Fruit fly (Drosophila melanogaster) whole organism, embryonic: ENCODE results near the gene heph.
A peak's percentile ranks its signal among the peaks of the same experiment; 100 is the strongest.

ENCODE experiments used
- ATbp ChIP-seq: fragments of 200-800 bp; sonication (Bioruptor generic); optimal IDR thresholded peaks from 2 replicates; lab custom pipeline; 2017; ENCODE audit warnings: missing biosample characterization, mild to moderate bottlenecking, missing genetic modification characterization, missing genetic modification reagents
- Abd-B ChIP-seq: fragments of 200-800 bp; sonication (Bioruptor generic); optimal IDR thresholded peaks from 2 replicates; lab custom pipeline; 2018; ENCODE audit warnings: missing biosample characterization, mild to moderate bottlenecking, missing genetic modification characterization, moderate library complexity
- Atf-2 ChIP-seq: fragments of 200-800 bp; sonication (Bioruptor generic); optimal IDR thresholded peaks from 2 replicates; lab custom pipeline; 2016; ENCODE audit warnings: missing biosample characterization, missing genetic modification characterization
- B-H1 ChIP-seq: fragments of 200-800 bp; sonication (Bioruptor generic); IDR thresholded peaks from 3 replicates; pipeline ENCODE4 v1.3.6; 2022; ENCODE audit warnings: missing biosample characterization, missing genetic modification characterization
- Blimp-1 ChIP-seq: fragments of 200-800 bp; sonication (Bioruptor generic); optimal IDR thresholded peaks from 3 replicates; lab custom pipeline; 2018; ENCODE audit warnings: missing biosample characterization, missing genetic modification characterization, mild to moderate bottlenecking, moderate library complexity, missing genetic modification reagents
- CG14441 ChIP-seq: fragments of 200-800 bp; sonication (Bioruptor generic); IDR thresholded peaks from 2 replicates; pipeline ENCODE4 v1.3.6; 2022; ENCODE audit warnings: missing biosample characterization, missing genetic modification characterization
- CG15479 ChIP-seq: fragments of 200-800 bp; sonication (Bioruptor generic); optimal IDR thresholded peaks from 3 replicates; lab custom pipeline; 2019; ENCODE audit warnings: missing biosample characterization, mild to moderate bottlenecking, missing genetic modification characterization, moderate library complexity
- CG15601 ChIP-seq: fragments of 200-800 bp; sonication (Bioruptor generic); optimal IDR thresholded peaks from 3 replicates; lab custom pipeline; 2019; ENCODE audit warnings: missing biosample characterization, mild to moderate bottlenecking, missing genetic modification characterization, moderate library complexity
- CG17361 ChIP-seq: fragments of 200-800 bp; sonication (Bioruptor generic); IDR thresholded peaks from 3 replicates; pipeline ENCODE4 v1.3.6; 2022; ENCODE audit warnings: missing biosample characterization, missing genetic modification characterization
- CG2116 ChIP-seq: fragments of 200-800 bp; sonication (Bioruptor generic); optimal IDR thresholded peaks from 3 replicates; lab custom pipeline; 2018; ENCODE audit warnings: missing biosample characterization, mild to moderate bottlenecking, missing genetic modification characterization
- CG2199 ChIP-seq: fragments of 200-800 bp; sonication (Bioruptor generic); IDR thresholded peaks from 3 replicates; pipeline ENCODE4 v1.3.6; 2022; ENCODE audit warnings: missing biosample characterization, missing genetic modification characterization
- CG5953 ChIP-seq: fragments of 200-800 bp; sonication (Bioruptor generic); IDR thresholded peaks from 2 replicates; pipeline ENCODE4 v1.3.6; 2022; ENCODE audit warnings: missing biosample characterization, missing genetic modification characterization
- CG6175 ChIP-seq: fragments of 200-800 bp; sonication (Bioruptor generic); IDR thresholded peaks from 3 replicates; pipeline ENCODE4 v1.3.6; 2022; ENCODE audit warnings: missing biosample characterization, missing genetic modification characterization
- CG6683 ChIP-seq: fragments of 200-800 bp; sonication (Bioruptor generic); optimal IDR thresholded peaks from 2 replicates; lab custom pipeline; 2017; ENCODE audit warnings: missing biosample characterization, mild to moderate bottlenecking, missing genetic modification characterization, missing genetic modification reagents
- CG6689 ChIP-seq: fragments of 200-800 bp; sonication (Bioruptor generic); IDR thresholded peaks from 2 replicates; pipeline ENCODE4 v1.3.6; 2022; ENCODE audit warnings: missing biosample characterization, missing genetic modification characterization
- CG7271 ChIP-seq: fragments of 200-800 bp; sonication (Bioruptor generic); optimal IDR thresholded peaks from 2 replicates; lab custom pipeline; 2018; ENCODE audit warnings: missing biosample characterization, mild to moderate bottlenecking, missing genetic modification characterization, moderate library complexity
- CG8359 ChIP-seq: fragments of 200-800 bp; sonication (Bioruptor generic); optimal IDR thresholded peaks from 2 replicates; lab custom pipeline; 2017; ENCODE audit warnings: missing biosample characterization, mild to moderate bottlenecking, missing genetic modification characterization, borderline replicate concordance
- CTCF ChIP-seq: fragments of 200-800 bp; sonication (Bioruptor generic); optimal IDR thresholded peaks from 2 replicates; lab custom pipeline; 2017; ENCODE audit warnings: missing biosample characterization, mild to moderate bottlenecking, missing genetic modification characterization, moderate library complexity
- Dll ChIP-seq: fragments of 200-800 bp; sonication (Bioruptor generic); IDR thresholded peaks from 4 replicates; pipeline ENCODE4 v1.3.6; 2022; ENCODE audit warnings: missing biosample characterization, missing genetic modification characterization; ENCODE audit not compliant: partially characterized antibody
- Elba2 ChIP-seq: fragments of 200-800 bp; sonication (Bioruptor generic); optimal IDR thresholded peaks from 3 replicates; lab custom pipeline; 2016; ENCODE audit warnings: missing biosample characterization, missing genetic modification characterization
- Ets65A ChIP-seq: fragments of 200-800 bp; sonication (Bioruptor generic); peaks from one replicate; lab custom pipeline; 2016; ENCODE audit warnings: missing biosample characterization, missing genetic modification characterization
- Ets97D ChIP-seq: fragments of 200-800 bp; sonication (Bioruptor generic); optimal IDR thresholded peaks from 3 replicates; lab custom pipeline; 2016; ENCODE audit warnings: missing biosample characterization, missing genetic modification characterization
- Gug ChIP-seq: fragments of 200-800 bp; sonication (Bioruptor generic); IDR thresholded peaks from 4 replicates; pipeline ENCODE4 v1.3.6; 2022; ENCODE audit warnings: missing biosample characterization, missing genetic modification characterization
- H15 ChIP-seq: fragments of 200-800 bp; sonication (Bioruptor generic); IDR thresholded peaks from 3 replicates; pipeline ENCODE4 v1.3.6; 2022; ENCODE audit warnings: missing biosample characterization, missing genetic modification characterization
- Hr51 ChIP-seq, 2 experiments: fragments of 200-800 bp; sonication (Bioruptor generic); optimal IDR thresholded peaks; 2 replicates in 1 of 2; 3 replicates in 1 of 2; lab custom pipeline; 2016 to 2018; ENCODE audit warnings: missing biosample characterization in 2 of 2, missing genetic modification characterization in 2 of 2, mild to moderate bottlenecking in 1 of 2, moderate library complexity in 1 of 2
- Med ChIP-seq: fragments of 200-800 bp; sonication (Bioruptor generic); peaks from one replicate; lab custom pipeline; 2016; ENCODE audit warnings: missing biosample characterization, missing genetic modification characterization, mild to moderate bottlenecking, inconsistent platforms, moderate library complexity
- Oli ChIP-seq: fragments of 200-800 bp; sonication (Bioruptor generic); optimal IDR thresholded peaks from 2 replicates; lab custom pipeline; 2018; ENCODE audit warnings: missing biosample characterization, mild to moderate bottlenecking, missing genetic modification characterization, moderate library complexity
- Pdp1 ChIP-seq, 2 experiments: fragments of 200-800 bp; sonication (Bioruptor generic); optimal IDR thresholded peaks; 3 replicates each; lab custom pipeline; 2016; ENCODE audit warnings: missing biosample characterization in 2 of 2, missing genetic modification characterization in 2 of 2, mild to moderate bottlenecking in 1 of 2, moderate library complexity in 1 of 2
- Ravus ChIP-seq: fragments of 200-800 bp; sonication (Bioruptor generic); IDR thresholded peaks from 2 replicates; pipeline ENCODE4 v1.3.6; 2022; ENCODE audit warnings: missing biosample characterization, missing genetic modification characterization
- Vsx1 ChIP-seq: fragments of 200-800 bp; sonication (Bioruptor generic); optimal IDR thresholded peaks from 2 replicates; lab custom pipeline; 2017; ENCODE audit warnings: missing biosample characterization, mild to moderate bottlenecking, missing genetic modification characterization, missing genetic modification reagents
- ara ChIP-seq: fragments of 200-800 bp; sonication (Bioruptor generic); IDR thresholded peaks from 2 replicates; pipeline ENCODE4 v1.3.6; 2022; ENCODE audit warnings: missing biosample characterization, missing genetic modification characterization
- ase ChIP-seq: fragments of 200-800 bp; sonication (Bioruptor generic); IDR thresholded peaks from 3 replicates; pipeline ENCODE4 v1.3.6; 2022; ENCODE audit warnings: missing biosample characterization, missing genetic modification characterization
- bcd ChIP-seq: fragments of 200-800 bp; sonication (Bioruptor generic); optimal IDR thresholded peaks from 2 replicates; lab custom pipeline; 2017; ENCODE audit warnings: missing biosample characterization, mild to moderate bottlenecking, missing genetic modification characterization
- btn ChIP-seq: fragments of 200-800 bp; sonication (Bioruptor generic); optimal IDR thresholded peaks from 2 replicates; lab custom pipeline; 2016; ENCODE audit warnings: missing biosample characterization, missing genetic modification characterization
- fd3F ChIP-seq: fragments of 200-800 bp; sonication (Bioruptor generic); optimal IDR thresholded peaks from 2 replicates; lab custom pipeline; 2018; ENCODE audit warnings: missing biosample characterization, mild to moderate bottlenecking, missing genetic modification characterization, moderate library complexity
- gfzf ChIP-seq: fragments of 200-800 bp; sonication (Bioruptor generic); optimal IDR thresholded peaks from 2 replicates; lab custom pipeline; 2016; ENCODE audit warnings: missing biosample characterization, mild to moderate bottlenecking, missing genetic modification characterization, moderate library complexity
- hb ChIP-seq: fragments of 200-800 bp; sonication (Bioruptor generic); IDR thresholded peaks from 3 replicates; pipeline ENCODE4 v1.3.6; 2022; ENCODE audit warnings: missing biosample characterization, missing genetic modification characterization; ENCODE audit not compliant: partially characterized antibody
- ind ChIP-seq: fragments of 200-800 bp; sonication (Bioruptor generic); optimal IDR thresholded peaks from 3 replicates; lab custom pipeline; 2016; ENCODE audit warnings: missing biosample characterization, missing genetic modification characterization
- ken ChIP-seq: fragments of 200-800 bp; sonication (Bioruptor generic); IDR thresholded peaks from 3 replicates; pipeline ENCODE4 v1.3.6; 2022; ENCODE audit warnings: missing biosample characterization, missing genetic modification characterization
- lab ChIP-seq: fragments of 200-800 bp; sonication (Bioruptor generic); optimal IDR thresholded peaks from 3 replicates; lab custom pipeline; 2017; ENCODE audit warnings: missing biosample characterization, missing genetic modification characterization, mild to moderate bottlenecking, moderate library complexity, missing genetic modification reagents
- lbe ChIP-seq: fragments of 200-800 bp; sonication (Bioruptor generic); optimal IDR thresholded peaks from 2 replicates; lab custom pipeline; 2016; ENCODE audit warnings: missing biosample characterization, mild to moderate bottlenecking, missing genetic modification characterization
- peb ChIP-seq: fragments of 200-800 bp; sonication (Bioruptor generic); IDR thresholded peaks from 2 replicates; pipeline ENCODE4 v1.3.6; 2022; ENCODE audit warnings: missing biosample characterization, missing genetic modification characterization
- scrt ChIP-seq: fragments of 200-800 bp; sonication (Bioruptor generic); optimal IDR thresholded peaks from 2 replicates; lab custom pipeline; 2018; ENCODE audit warnings: missing biosample characterization, mild to moderate bottlenecking, missing genetic modification characterization, moderate library complexity
- sens ChIP-seq: fragments of 200-800 bp; sonication (Bioruptor generic); peaks from one replicate; lab custom pipeline; 2016; ENCODE audit warnings: missing biosample characterization, missing genetic modification characterization
- sqz ChIP-seq: fragments of 200-800 bp; sonication (Bioruptor generic); optimal IDR thresholded peaks from 3 replicates; lab custom pipeline; 2018; ENCODE audit warnings: missing biosample characterization, mild to moderate bottlenecking, missing genetic modification characterization
- stwl ChIP-seq: fragments of 200-800 bp; sonication (Bioruptor generic); optimal IDR thresholded peaks from 3 replicates; lab custom pipeline; 2018; ENCODE audit warnings: missing biosample characterization, mild to moderate bottlenecking, missing genetic modification characterization, moderate library complexity

heph gene

dm6 chr3R:32046658-32047057 lies 31.3 kb upstream of the heph start:
- no peak for TF ChIP-seq Vsx1 (GFP tag; lab: Kevin White, UChicago)
- TF ChIP-seq sens (GFP tag; lab: Kevin White, UChicago), result peak; percentile 61
- TF ChIP-seq, all 482 proteins: peak for 1

- TF ChIP-seq scrt (no peak), CG6175 (GFP tag; lab: Robert Waterston, UW) (no peak), Ravus (GFP tag; lab: Robert Waterston, UW) (no peak), ken (GFP tag; lab: Robert Waterston, UW) (no peak), stwl (tag; lab: Kevin White, UChicago) (peak; percentile 27), Med (peak; percentile 50), H15 (no peak), Ets65A (GFP tag; lab: Kevin White, UChicago) (no peak), lbe (GFP tag; lab: Kevin White, UChicago) (no peak), Ets97D (GFP tag; lab: Kevin White, UChicago) (peak; percentile 12), CG7271 (tag; lab: Kevin White, UChicago) (peak; percentile 63), Elba2 (GFP tag; lab: Kevin White, UChicago) (no peak), CTCF (GFP tag; lab: Kevin White, UChicago) (no peak), gfzf (GFP tag; lab: Kevin White, UChicago) (no peak), peb (GFP tag; lab: Robert Waterston, UW) (no peak), CG15601 (tag; lab: Kevin White, UChicago) (no peak), hb (GFP tag; lab: Robert Waterston, UW) (no peak), CG5953 (GFP tag; lab: Robert Waterston, UW) (no peak), B-H1 (no peak), sqz (no peak), CG2116 (GFP tag; lab: Kevin White, UChicago) (peak; percentile 38), Abd-B (GFP tag; lab: Kevin White, UChicago) (no peak)
Measured at dm6 chr3R:32043778-32044177, 28.5 kb upstream of the heph start.

- peak; percentile 6 for TF ChIP-seq sens (GFP tag; lab: Kevin White, UChicago)
- TF ChIP-seq ase, result no peak
- TF ChIP-seq, all 482 proteins: peak for 1
Measured at dm6 chr3R:32038030-32038429, 22.7 kb upstream of the heph start, which contains the start of gene Pos. Pos (plus strand) TSS chr3R:32038330.

- TF ChIP-seq Gug (GFP tag; lab: Robert Waterston, UW) (peak; percentile 32; the same call in 2 of the 4 replicates), lab (GFP tag; lab: Kevin White, UChicago) (peak; percentile 20), fd3F (no peak), CG8359 (GFP tag; lab: Kevin White, UChicago) (no peak), CG17361 (0 out of 3 replicates have a peak, but pooled peaks have one; percentile 26), ara (GFP tag; lab: Robert Waterston, UW) (peak; percentile 43; the same call in 1 of the 2 replicates), CG6683 (no peak), CG2199 (GFP tag; lab: Robert Waterston, UW) (0 out of 3 replicates have a peak, but pooled peaks have one; percentile 39), CG14441 (GFP tag; lab: Robert Waterston, UW) (peak; percentile 39; the same call in 1 of the 2 replicates), Blimp-1 (GFP tag; lab: Kevin White, UChicago) (peak; percentile 11), ind (peak; percentile 24), ATbp (GFP tag; lab: Kevin White, UChicago) (peak; percentile 8), Pdp1 (GFP tag; optimal IDR thresholded peaks at IDR 0.05; lab: Kevin White, UChicago) (peak in 1 of 2 experiments; percentile 25), ken (GFP tag; lab: Robert Waterston, UW) (0 out of 3 replicates have a peak, but pooled peaks have one; percentile 26), Atf-2 (no peak), Hr51 (GFP tag; optimal IDR thresholded peaks at IDR 0.05; lab: Kevin White, UChicago) (peak in 1 of 2 experiments; percentile 10), Oli (tag; lab: Kevin White, UChicago) (peak; percentile 14), btn (GFP tag; lab: Kevin White, UChicago) (no peak), Dll (no peak), CG6689 (GFP tag; lab: Robert Waterston, UW) (peak; percentile 39; the same call in 1 of the 2 replicates), bcd (GFP tag; lab: Kevin White, UChicago) (peak; percentile 14), CG15479 (GFP tag; lab: Kevin White, UChicago) (no peak)
Measured at dm6 chr3R:32032885-32033284, 17.6 kb upstream of the heph start.
